Fruit fly (Drosophila melanogaster) whole organism, embryonic: ENCODE measurements around the gene pod1.

ENCODE experiments used
- Adf1 ChIP-seq: fragments of 200-800 bp; sonication (Bioruptor generic); IDR thresholded peaks from 2 replicates; pipeline ENCODE4 v1.3.6; 2022; ENCODE audit warnings: missing biosample characterization, missing genetic modification characterization
- Antp ChIP-seq: fragments of 200-800 bp; sonication (Bioruptor generic); optimal IDR thresholded peaks from 3 replicates; lab custom pipeline; 2016; ENCODE audit warnings: missing biosample characterization, missing genetic modification characterization
- C15 ChIP-seq: fragments of 200-800 bp; sonication (Bioruptor generic); IDR thresholded peaks from 3 replicates; pipeline ENCODE4 v1.3.6; 2022; ENCODE audit warnings: missing biosample characterization, missing genetic modification characterization
- CG10431 ChIP-seq: fragments of 200-800 bp; sonication (Bioruptor generic); optimal IDR thresholded peaks from 3 replicates; lab custom pipeline; 2018; ENCODE audit warnings: missing biosample characterization, mild to moderate bottlenecking, missing genetic modification characterization
- CG12155 ChIP-seq: fragments of 200-800 bp; sonication (Bioruptor generic); optimal IDR thresholded peaks from 3 replicates; lab custom pipeline; 2016; ENCODE audit warnings: missing biosample characterization, missing genetic modification characterization
- CG1233 ChIP-seq: fragments of 200-800 bp; sonication (Bioruptor generic); optimal IDR thresholded peaks from 4 replicates; lab custom pipeline; 2018; ENCODE audit warnings: missing biosample characterization, mild to moderate bottlenecking, missing genetic modification characterization
- CG13296 ChIP-seq: fragments of 200-800 bp; sonication (Bioruptor generic); optimal IDR thresholded peaks from 3 replicates; lab custom pipeline; 2018; ENCODE audit warnings: missing biosample characterization, mild to moderate bottlenecking, missing genetic modification characterization
- CG1529 ChIP-seq: fragments of 200-800 bp; sonication (Bioruptor generic); optimal IDR thresholded peaks from 3 replicates; lab custom pipeline; 2018; ENCODE audit warnings: missing biosample characterization, missing genetic modification characterization
- CG1647 ChIP-seq: fragments of 200-800 bp; sonication (Bioruptor generic); optimal IDR thresholded peaks from 3 replicates; lab custom pipeline; 2016; ENCODE audit warnings: missing biosample characterization, missing genetic modification characterization
- CG16863 ChIP-seq: fragments of 200-800 bp; sonication (Bioruptor generic); optimal IDR thresholded peaks from 3 replicates; lab custom pipeline; 2016; ENCODE audit warnings: missing biosample characterization, missing genetic modification characterization
- CG3163 ChIP-seq: fragments of 200-800 bp; sonication (Bioruptor generic); optimal IDR thresholded peaks from 3 replicates; lab custom pipeline; 2016; ENCODE audit warnings: missing biosample characterization, missing genetic modification characterization
- CG34224 ChIP-seq: fragments of 200-800 bp; sonication (Bioruptor generic); IDR thresholded peaks from 3 replicates; pipeline ENCODE4 v1.3.6; 2022; ENCODE audit warnings: missing biosample characterization, missing genetic modification characterization; ENCODE audit not compliant: partially characterized antibody
- CG34376 ChIP-seq: fragments of 200-800 bp; sonication (Bioruptor generic); optimal IDR thresholded peaks from 2 replicates; lab custom pipeline; 2018; ENCODE audit warnings: missing biosample characterization, mild to moderate bottlenecking, missing genetic modification characterization
- CG42726 ChIP-seq: fragments of 200-800 bp; sonication (Bioruptor generic); IDR thresholded peaks from 2 replicates; pipeline ENCODE4 v1.3.6; 2022; ENCODE audit warnings: missing biosample characterization, missing genetic modification characterization; ENCODE audit not compliant: partially characterized antibody
- CG4404 ChIP-seq: fragments of 200-800 bp; sonication (Bioruptor generic); IDR thresholded peaks from 2 replicates; pipeline ENCODE4 v1.3.6; 2022; ENCODE audit warnings: missing biosample characterization, missing genetic modification characterization
- CG4707 ChIP-seq: fragments of 200-800 bp; sonication (Bioruptor generic); optimal IDR thresholded peaks from 2 replicates; lab custom pipeline; 2018; ENCODE audit warnings: missing biosample characterization, mild to moderate bottlenecking, missing genetic modification characterization, moderate library complexity
- CG6272 ChIP-seq: fragments of 200-800 bp; sonication (Bioruptor generic); IDR thresholded peaks from 2 replicates; pipeline ENCODE4 v1.3.6; 2022; ENCODE audit warnings: missing biosample characterization, missing genetic modification characterization
- CG6854 ChIP-seq: fragments of 200-800 bp; sonication (Bioruptor generic); optimal IDR thresholded peaks from 3 replicates; lab custom pipeline; 2017; ENCODE audit warnings: missing biosample characterization, mild to moderate bottlenecking, missing genetic modification characterization
- CG9215 ChIP-seq: fragments of 200-800 bp; sonication (Bioruptor generic); IDR thresholded peaks from 2 replicates; pipeline ENCODE4 v1.3.6; 2022; ENCODE audit warnings: missing biosample characterization, missing genetic modification characterization
- CG9797 ChIP-seq: fragments of 200-800 bp; sonication (Bioruptor generic); optimal IDR thresholded peaks from 3 replicates; lab custom pipeline; 2018; ENCODE audit warnings: missing biosample characterization, mild to moderate bottlenecking, missing genetic modification characterization
- D ChIP-seq, 2 experiments: fragments of 200-800 bp in 1 of 2; fragments of >200 bp in 1 of 2; sonication (Bioruptor generic) in 1 of 2; optimal IDR thresholded peaks; 2 replicates in 1 of 2; 3 replicates in 1 of 2; lab custom pipeline; 2017; ENCODE audit warnings: mild to moderate bottlenecking in 1 of 2, missing biosample characterization in 1 of 2, missing genetic modification characterization in 1 of 2, missing genetic modification reagents in 1 of 2
- Dek ChIP-seq: fragments of 200-800 bp; sonication (Bioruptor generic); optimal IDR thresholded peaks from 3 replicates; lab custom pipeline; 2019; ENCODE audit warnings: missing biosample characterization, mild to moderate bottlenecking, missing genetic modification characterization, moderate library complexity
- Doc3 ChIP-seq: fragments of 200-800 bp; sonication (Bioruptor generic); IDR thresholded peaks from 3 replicates; pipeline ENCODE4 v1.3.6; 2022; ENCODE audit warnings: missing biosample characterization, missing genetic modification characterization; ENCODE audit not compliant: partially characterized antibody
- Drgx ChIP-seq: fragments of 200-800 bp; sonication (Bioruptor generic); IDR thresholded peaks from 2 replicates; pipeline ENCODE4 v1.3.6; 2022; ENCODE audit warnings: missing biosample characterization, missing genetic modification characterization
- Gsc ChIP-seq: fragments of 200-800 bp; sonication (Bioruptor generic); IDR thresholded peaks from 2 replicates; pipeline ENCODE4 v1.3.6; 2022; ENCODE audit warnings: missing biosample characterization, missing genetic modification characterization
- Nf-YC ChIP-seq: fragments of 200-800 bp; optimal IDR thresholded peaks from 3 replicates; lab custom pipeline; 2019; ENCODE audit warnings: missing biosample characterization, mild to moderate bottlenecking, missing genetic modification characterization, moderate library complexity
- Stat92E ChIP-seq, 3 experiments: fragments of >200 bp in 2 of 3; fragments of 200-800 bp in 1 of 3; sonication (Bioruptor generic) in 1 of 3; optimal IDR thresholded peaks; 2 replicates each; lab custom pipeline; 2017 to 2019; ENCODE audit warnings: missing biosample characterization in 3 of 3, missing genetic modification characterization in 3 of 3, mild to moderate bottlenecking in 1 of 3, moderate library complexity in 1 of 3
- Usf ChIP-seq: fragments of 200-800 bp; sonication (Bioruptor generic); optimal IDR thresholded peaks from 2 replicates; lab custom pipeline; 2017; ENCODE audit warnings: missing genotype, missing biosample characterization, missing genetic modification characterization
- abd-A ChIP-seq: fragments of 200-800 bp; sonication (Bioruptor generic); optimal IDR thresholded peaks from 3 replicates; lab custom pipeline; 2019; ENCODE audit warnings: missing biosample characterization, mild to moderate bottlenecking, missing genetic modification characterization, moderate library complexity
- dati ChIP-seq: fragments of 200-800 bp; sonication (Bioruptor generic); IDR thresholded peaks from 2 replicates; pipeline ENCODE4 v1.3.6; 2022; ENCODE audit warnings: missing biosample characterization, missing genetic modification characterization
- dimm ChIP-seq: fragments of 200-800 bp; sonication (Bioruptor generic); IDR thresholded peaks from 2 replicates; pipeline ENCODE4 v1.3.6; 2022; ENCODE audit warnings: missing biosample characterization, missing genetic modification characterization
- gce ChIP-seq: fragments of 200-800 bp; sonication (Bioruptor generic); IDR thresholded peaks from 3 replicates; pipeline ENCODE4 v1.3.6; 2022; ENCODE audit warnings: missing biosample characterization, missing genetic modification characterization
- grn ChIP-seq: fragments of 200-800 bp; sonication (Bioruptor generic); optimal IDR thresholded peaks from 3 replicates; lab custom pipeline; 2017; ENCODE audit warnings: missing biosample characterization, missing genetic modification characterization
- hb ChIP-seq: fragments of 200-800 bp; sonication (Bioruptor generic); IDR thresholded peaks from 3 replicates; pipeline ENCODE4 v1.3.6; 2022; ENCODE audit warnings: missing biosample characterization, missing genetic modification characterization; ENCODE audit not compliant: partially characterized antibody
- her ChIP-seq: fragments of 200-800 bp; sonication (Bioruptor generic); optimal IDR thresholded peaks from 2 replicates; lab custom pipeline; 2016; ENCODE audit warnings: missing biosample characterization, missing genetic modification characterization
- lilli ChIP-seq: fragments of 200-800 bp; sonication (Bioruptor generic); optimal IDR thresholded peaks from 3 replicates; lab custom pipeline; 2016; ENCODE audit warnings: missing biosample characterization, missing genetic modification characterization
- lola ChIP-seq, 3 experiments: fragments of >200 bp in 2 of 3; fragments of 200-800 bp in 1 of 3; sonication (Bioruptor generic) in 1 of 3; optimal IDR thresholded peaks; 2 replicates each; lab custom pipeline; 2017 to 2019; ENCODE audit warnings: missing biosample characterization in 3 of 3, missing genetic modification characterization in 3 of 3, mild to moderate bottlenecking in 1 of 3, moderate library complexity in 1 of 3
- maf-S ChIP-seq: fragments of 200-800 bp; sonication (Bioruptor generic); optimal IDR thresholded peaks from 2 replicates; lab custom pipeline; 2016; ENCODE audit warnings: missing biosample characterization, missing genetic modification characterization
- odd ChIP-seq: fragments of 200-800 bp; sonication (Bioruptor generic); optimal IDR thresholded peaks from 2 replicates; lab custom pipeline; 2017; ENCODE audit warnings: missing biosample characterization, mild to moderate bottlenecking, missing genetic modification characterization
- onecut ChIP-seq: fragments of 200-800 bp; sonication (Bioruptor generic); IDR thresholded peaks from 2 replicates; pipeline ENCODE4 v1.3.6; 2022; ENCODE audit warnings: missing biosample characterization, missing genetic modification characterization
- peb ChIP-seq: fragments of 200-800 bp; sonication (Bioruptor generic); IDR thresholded peaks from 2 replicates; pipeline ENCODE4 v1.3.6; 2022; ENCODE audit warnings: missing biosample characterization, missing genetic modification characterization
- sens-2 ChIP-seq: fragments of 200-800 bp; sonication (Bioruptor generic); IDR thresholded peaks from 2 replicates; pipeline ENCODE4 v1.3.6; 2022; ENCODE audit warnings: missing biosample characterization, missing genetic modification characterization
- sqz ChIP-seq: fragments of 200-800 bp; sonication (Bioruptor generic); optimal IDR thresholded peaks from 3 replicates; lab custom pipeline; 2018; ENCODE audit warnings: missing biosample characterization, mild to moderate bottlenecking, missing genetic modification characterization
- sr ChIP-seq: fragments of 200-800 bp; sonication (Bioruptor generic); IDR thresholded peaks from 3 replicates; pipeline ENCODE4 v1.3.6; 2022; ENCODE audit warnings: missing biosample characterization, missing genetic modification characterization
- tin ChIP-seq: fragments of 200-800 bp; sonication (Bioruptor generic); optimal IDR thresholded peaks from 3 replicates; lab custom pipeline; 2016; ENCODE audit warnings: missing biosample characterization, missing genetic modification characterization
- tll ChIP-seq, 2 experiments: fragments of 200-800 bp in 1 of 2; fragments of >200 bp in 1 of 2; sonication (Bioruptor generic) in 1 of 2; optimal IDR thresholded peaks; 2 replicates each; lab custom pipeline; 2017 to 2019; ENCODE audit warnings: missing biosample characterization in 2 of 2, missing genetic modification characterization in 2 of 2, mild to moderate bottlenecking in 1 of 2, moderate library complexity in 1 of 2
- ttk ChIP-seq: fragments of 200-800 bp; sonication (Bioruptor generic); IDR thresholded peaks from 2 replicates; pipeline ENCODE4 v2.1.2; 2022; ENCODE audit warnings: missing biosample characterization, missing genetic modification characterization
- tx ChIP-seq: fragments of 200-800 bp; sonication (Bioruptor generic); optimal IDR thresholded peaks from 2 replicates; lab custom pipeline; 2016; ENCODE audit warnings: missing biosample characterization, missing genetic modification characterization
- wdn ChIP-seq: fragments of 200-800 bp; sonication (Bioruptor generic); IDR thresholded peaks from 2 replicates; pipeline ENCODE4 v1.3.6; 2022; ENCODE audit warnings: missing biosample characterization, missing genetic modification characterization
- zf30C ChIP-seq: fragments of 200-800 bp; sonication (Bioruptor generic); optimal IDR thresholded peaks from 3 replicates; lab custom pipeline; 2018; ENCODE audit warnings: missing biosample characterization, mild to moderate bottlenecking, missing genetic modification characterization
- zfh1 ChIP-seq: fragments of 200-800 bp; sonication (Bioruptor generic); IDR thresholded peaks from 3 replicates; pipeline ENCODE4 v1.3.6; 2022; ENCODE audit warnings: missing biosample characterization, missing genetic modification characterization

The pod1 gene

dm6 chrX:6853384-6853783 is 49.9 kb downstream of the pod1 start (continued):
- TF ChIP-seq CG16863 (GFP tag; lab: Kevin White, UChicago), result no peak
- TF ChIP-seq peb (GFP tag; lab: Robert Waterston, UW), result no peak
- TF ChIP-seq Stat92E (GFP tag; optimal IDR thresholded peaks at IDR 0.05; lab: Kevin White, UChicago), result no peak
- TF ChIP-seq sqz (GFP tag; lab: Kevin White, UChicago), result peak; percentile 52
- TF ChIP-seq sens-2 (GFP tag; lab: Robert Waterston, UW), result no peak
- no peak for TF ChIP-seq CG13296 (GFP tag; lab: Kevin White, UChicago)
- TF ChIP-seq CG1647 (GFP tag; lab: Kevin White, UChicago), result no peak
- TF ChIP-seq tll (GFP tag; optimal IDR thresholded peaks at IDR 0.05; lab: Kevin White, UChicago), result no peak
- no peak for TF ChIP-seq Gsc
- no peak for TF ChIP-seq tx (GFP tag; lab: Kevin White, UChicago)
- 0 out of 2 replicates have a peak, but pooled peaks have one; percentile 29 for TF ChIP-seq Drgx (GFP tag; lab: Robert Waterston, UW)
- no peak for TF ChIP-seq CG1529 (GFP tag; lab: Kevin White, UChicago)
- TF ChIP-seq CG9797 (GFP tag; lab: Kevin White, UChicago), result no peak
- TF ChIP-seq CG4707 (GFP tag; lab: Kevin White, UChicago), result no peak
- no peak for TF ChIP-seq Antp (GFP tag; lab: Kevin White, UChicago)
- TF ChIP-seq CG1233 (GFP tag; lab: Kevin White, UChicago), result peak; percentile 100
- TF ChIP-seq CG3163 (GFP tag; lab: Kevin White, UChicago), result peak; percentile 24
- TF ChIP-seq maf-S (GFP tag; lab: Kevin White, UChicago), result no peak
- TF ChIP-seq sr (GFP tag; lab: Robert Waterston, UW), result no peak
- TF ChIP-seq CG9215 (GFP tag; lab: Robert Waterston, UW), result no peak
- TF ChIP-seq CG34224 (GFP tag; lab: Robert Waterston, UW), result no peak
- TF ChIP-seq hb, result no peak
- peak; percentile 61 for TF ChIP-seq Nf-YC (tag; lab: Kevin White, UChicago)
- no peak for TF ChIP-seq wdn (GFP tag; lab: Robert Waterston, UW)
- no peak for TF ChIP-seq CG4404 (GFP tag; lab: Robert Waterston, UW)
- TF ChIP-seq zf30C, result no peak
- no peak for TF ChIP-seq dimm (GFP tag; lab: Robert Waterston, UW)
- peak; percentile 68 for TF ChIP-seq ttk (GFP tag; lab: Robert Waterston, UW)
- no peak for TF ChIP-seq zfh1 (GFP tag; lab: Robert Waterston, UW)
- no peak for TF ChIP-seq Usf
- TF ChIP-seq grn (GFP tag; lab: Kevin White, UChicago), result no peak
- no peak for TF ChIP-seq tin
- TF ChIP-seq Doc3, result no peak
- TF ChIP-seq onecut (GFP tag; lab: Robert Waterston, UW), result no peak; the same call in 1 of the 2 replicates
- no peak; the same call in 2 of the 3 replicates for TF ChIP-seq gce (GFP tag; lab: Robert Waterston, UW)
- no peak for TF ChIP-seq dati (GFP tag; lab: Robert Waterston, UW)
- no peak for TF ChIP-seq D (optimal IDR thresholded peaks at IDR 0.05; lab: Kevin White, UChicago)
- no peak for TF ChIP-seq D (GFP tag; optimal IDR thresholded peaks at IDR 0.05; lab: Kevin White, UChicago)
- TF ChIP-seq Adf1, result peak; percentile 70; the same call in 1 of the 2 replicates
- no peak for TF ChIP-seq lilli (GFP tag; lab: Kevin White, UChicago)
- no peak for TF ChIP-seq Dek (tag; lab: Kevin White, UChicago)
- no peak for TF ChIP-seq her (GFP tag; lab: Kevin White, UChicago)
- TF ChIP-seq odd (GFP tag; lab: Kevin White, UChicago), result no peak
- no peak for TF ChIP-seq CG6854 (GFP tag; lab: Kevin White, UChicago)
- TF ChIP-seq CG12155 (GFP tag; lab: Kevin White, UChicago), result no peak
- TF ChIP-seq CG34376 (GFP tag; lab: Kevin White, UChicago), result peak; percentile 77
- TF ChIP-seq lola (GFP tag; optimal IDR thresholded peaks at IDR 0.05; lab: Kevin White, UChicago), result no peak
- TF ChIP-seq CG10431 (GFP tag; lab: Kevin White, UChicago), result no peak
- TF ChIP-seq CG42726 (GFP tag; lab: Robert Waterston, UW), result no peak
- TF ChIP-seq C15 (GFP tag; lab: Robert Waterston, UW), result no peak
- peak; percentile 99 for TF ChIP-seq abd-A
- TF ChIP-seq CG6272 (GFP tag; lab: Robert Waterston, UW), result no peak
